Worm (Caenorhabditis elegans): ENCODE measurements around the gene cdf-2.

cdf-2 gene

ce11 chrX:12458021-12458420, 8.7 kb downstream of the cdf-2 start (continued):
- TF ChIP-seq nhr-25 (tag; optimal IDR thresholded peaks at IDR 0.05) (no peak), unc-39 (tag; optimal IDR thresholded peaks at IDR 0.05) (no peak), sem-4 (tag; optimal IDR thresholded peaks at IDR 0.05) (peak; percentile 47), crh-2 (tag; optimal IDR thresholded peaks at IDR 0.05) (peak; percentile 50), lin-11 (tag; optimal IDR thresholded peaks at IDR 0.05) (no peak), blmp-1 (tag; optimal IDR thresholded peaks at IDR 0.05; ENCODE audit: insufficient read depth) (no peak), ceh-16 (tag; optimal IDR thresholded peaks at IDR 0.05) (peak; percentile 15), ZK546.5 (tag; optimal IDR thresholded peaks at IDR 0.05) (no peak), lin-39 (tag; optimal IDR thresholded peaks at IDR 0.05) (no peak), egl-27 (tag; optimal IDR thresholded peaks at IDR 0.05) (peak; percentile 56), nhr-12 (tag; optimal IDR thresholded peaks at IDR 0.05) (no peak), lin-13 (GFP tag; optimal IDR thresholded peaks at IDR 0.05) (peak; percentile 47), nhr-77 (tag; optimal IDR thresholded peaks at IDR 0.05) (no peak), aly-2 (tag; optimal IDR thresholded peaks at IDR 0.05) (no peak), ama-1 (optimal IDR thresholded peaks at IDR 0.05) (no peak), C34F6.9 (tag; optimal IDR thresholded peaks at IDR 0.05) (no peak), unc-62 (GFP tag; optimal IDR thresholded peaks at IDR 0.05) (no peak), ztf-4 (tag; optimal IDR thresholded peaks at IDR 0.05) (peak; percentile 11), R02D3.7 (tag; optimal IDR thresholded peaks at IDR 0.05) (no peak)

- TF ChIP-seq gmeb-1 (tag; optimal IDR thresholded peaks at IDR 0.05) = peak; percentile 45
- TF ChIP-seq nhr-25 (tag; optimal IDR thresholded peaks at IDR 0.05) = peak; percentile 39
- TF ChIP-seq nhr-6 (tag; optimal IDR thresholded peaks at IDR 0.05) = no peak
- no peak for TF ChIP-seq nhr-237 (tag; optimal IDR thresholded peaks at IDR 0.05)
- TF ChIP-seq ztf-11 (tag; optimal IDR thresholded peaks at IDR 0.05) = no peak
- no peak for TF ChIP-seq ztf-4 (tag; optimal IDR thresholded peaks at IDR 0.05)
- no peak for TF ChIP-seq unc-39 (tag; optimal IDR thresholded peaks at IDR 0.05)
- no peak for TF ChIP-seq zag-1 (tag; optimal IDR thresholded peaks at IDR 0.05)
- TF ChIP-seq ztf-1 (GFP tag; conservative IDR thresholded peaks at IDR 0.05) = no peak
- TF ChIP-seq ceh-82 (tag; optimal IDR thresholded peaks at IDR 0.05) = no peak
- no peak for TF ChIP-seq Y55F3AM.14 (GFP tag; optimal IDR thresholded peaks at IDR 0.05)
- TF ChIP-seq nhr-11 (tag; optimal IDR thresholded peaks at IDR 0.05) = no peak
- TF ChIP-seq peb-1 (tag; optimal IDR thresholded peaks at IDR 0.05) = no peak
- TF ChIP-seq nhr-77 (tag; optimal IDR thresholded peaks at IDR 0.05) = no peak
- no peak for TF ChIP-seq sem-4 (tag; optimal IDR thresholded peaks at IDR 0.05)
- TF ChIP-seq elt-3 (tag; optimal IDR thresholded peaks at IDR 0.05) = no peak
- peak; percentile 14 for TF ChIP-seq sma-9 (GFP tag; optimal IDR thresholded peaks at IDR 0.05)
- no peak for TF ChIP-seq sma-9 (tag; optimal IDR thresholded peaks at IDR 0.05)
- TF ChIP-seq ceh-16 (tag; optimal IDR thresholded peaks at IDR 0.05) = no peak
- TF ChIP-seq crh-2 (tag; optimal IDR thresholded peaks at IDR 0.05) = peak; percentile 46
- TF ChIP-seq mbf-1 (tag; optimal IDR thresholded peaks at IDR 0.05) = no peak
- TF ChIP-seq C34F6.9 (tag; optimal IDR thresholded peaks at IDR 0.05) = peak; percentile 65
- no peak for TF ChIP-seq ZK546.5 (tag; optimal IDR thresholded peaks at IDR 0.05)
- TF ChIP-seq dmd-4 (tag; optimal IDR thresholded peaks at IDR 0.05) = no peak
- TF ChIP-seq nhr-23 (tag; optimal IDR thresholded peaks at IDR 0.05) = no peak
- peak; percentile 38 for TF ChIP-seq F13H6.1 (tag; optimal IDR thresholded peaks at IDR 0.05)
- TF ChIP-seq snpc-4 (tag; optimal IDR thresholded peaks at IDR 0.05) = no peak
- no peak for TF ChIP-seq nhr-12 (tag; optimal IDR thresholded peaks at IDR 0.05)
- no peak for TF ChIP-seq blmp-1 (tag; optimal IDR thresholded peaks at IDR 0.05; ENCODE audit: insufficient read depth)
- TF ChIP-seq unc-62 (GFP tag; optimal IDR thresholded peaks at IDR 0.05) = no peak
- TF ChIP-seq nhr-21 (tag; optimal IDR thresholded peaks at IDR 0.05) = peak; percentile 42
- TF ChIP-seq alr-1 (tag; optimal IDR thresholded peaks at IDR 0.05) = no peak
- peak; percentile 32 for TF ChIP-seq unc-55 (GFP tag; optimal IDR thresholded peaks at IDR 0.05)
- TF ChIP-seq lin-13 (GFP tag; optimal IDR thresholded peaks at IDR 0.05) = peak; percentile 62
- no peak for TF ChIP-seq elt-1 (tag; optimal IDR thresholded peaks at IDR 0.05)
- peak; percentile 36 for TF ChIP-seq sma-3 (GFP tag; optimal IDR thresholded peaks at IDR 0.05)
- no peak for TF ChIP-seq lin-39 (tag; optimal IDR thresholded peaks at IDR 0.05)
- no peak for TF ChIP-seq R02D3.7 (tag; optimal IDR thresholded peaks at IDR 0.05)
- TF ChIP-seq mab-5 (tag; optimal IDR thresholded peaks at IDR 0.05) = no peak
- TF ChIP-seq nhr-129 (tag; optimal IDR thresholded peaks at IDR 0.05) = peak; percentile 60
- TF ChIP-seq lsy-2 (tag; optimal IDR thresholded peaks at IDR 0.05) = peak in 1 of 2 experiments; percentile 60
- TF ChIP-seq skn-1 (tag; optimal IDR thresholded peaks at IDR 0.05) = no peak
- TF ChIP-seq nhr-10 (tag; optimal IDR thresholded peaks at IDR 0.05) = no peak
- peak; percentile 42 for TF ChIP-seq fos-1 (tag; optimal IDR thresholded peaks at IDR 0.05)
- TF ChIP-seq aly-2 (tag; optimal IDR thresholded peaks at IDR 0.05) = no peak
- no peak for TF ChIP-seq ama-1 (optimal IDR thresholded peaks at IDR 0.05)
- no peak for TF ChIP-seq mdl-1 (tag; optimal IDR thresholded peaks at IDR 0.05)
- TF ChIP-seq egl-27 (tag; optimal IDR thresholded peaks at IDR 0.05) = no peak
- TF ChIP-seq lin-11 (tag; optimal IDR thresholded peaks at IDR 0.05) = no peak
Observed at ce11 chrX:12454290-12454795, 12.4 kb downstream of the cdf-2 start, which contains the start of the genes T18D3.9 and T18D3.1. T18D3.9 (minus strand) TSS chrX:12454457. T18D3.1 (plus strand) TSS chrX:12454745.

Data from whole organism, L2 larva.